Worm (Caenorhabditis elegans) whole organism, early embryonic: ENCODE results near the gene obr-3.

ENCODE experiments used
- B0310.2 ChIP-seq: sonication (generic microtip); optimal IDR thresholded peaks from 2 replicates; lab custom pipeline; 2016; ENCODE audit warnings: mild to moderate bottlenecking, missing genetic modification characterization, missing compliant biosample characterization
- aly-1 ChIP-seq: sonication (generic microtip); optimal IDR thresholded peaks from 2 replicates; lab custom pipeline; 2016; ENCODE audit warnings: missing genetic modification characterization, missing compliant biosample characterization
- ama-1 ChIP-seq: fragments of 150-350 bp; optimal IDR thresholded peaks from 2 replicates; lab custom pipeline; 2014

DNA sequence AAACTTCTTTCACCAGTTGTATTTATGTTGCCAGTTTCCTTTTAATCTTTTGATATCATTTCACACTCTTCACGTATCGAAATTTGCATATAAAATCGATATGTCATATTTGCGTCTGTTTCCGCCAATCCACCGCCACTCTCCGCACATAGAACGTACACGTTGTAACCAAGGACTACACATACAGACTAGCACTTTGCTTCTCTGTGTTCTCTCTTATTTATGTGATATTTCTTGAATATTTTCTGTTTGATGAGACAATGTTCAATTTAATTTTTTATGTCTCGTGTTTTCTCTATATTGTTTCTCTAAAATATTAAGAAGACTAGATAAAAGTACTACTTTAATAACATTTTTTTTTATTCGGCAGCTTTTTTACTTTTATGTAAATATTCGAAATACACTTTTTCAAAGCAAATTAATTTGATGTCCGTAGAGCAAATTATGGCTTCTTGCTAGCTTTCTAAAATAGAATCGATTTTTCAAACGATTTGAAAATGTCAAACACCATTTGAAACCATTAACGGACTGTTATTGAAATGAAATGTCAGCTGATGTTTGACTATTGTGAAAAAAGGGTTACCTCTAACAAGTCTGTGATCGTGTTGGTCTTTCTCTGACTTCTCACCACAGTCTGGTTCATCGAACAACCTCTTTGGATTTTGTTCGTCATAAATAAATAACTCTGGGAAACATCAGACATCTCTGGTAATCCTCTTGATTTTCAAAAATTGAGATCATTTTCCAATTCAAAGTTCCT is 56.7 kb downstream of the obr-3 start:
- TF ChIP-seq ama-1 (lab: Kevin White, UChicago): no peak
- no peak for TF ChIP-seq B0310.2 (tag; lab: Kevin White, UChicago)
- no peak for TF ChIP-seq aly-1 (tag; lab: Kevin White, UChicago)
